Fruit fly (Drosophila melanogaster): ENCODE data around the gene Rsbp15.

The Rsbp15 gene

DNA sequence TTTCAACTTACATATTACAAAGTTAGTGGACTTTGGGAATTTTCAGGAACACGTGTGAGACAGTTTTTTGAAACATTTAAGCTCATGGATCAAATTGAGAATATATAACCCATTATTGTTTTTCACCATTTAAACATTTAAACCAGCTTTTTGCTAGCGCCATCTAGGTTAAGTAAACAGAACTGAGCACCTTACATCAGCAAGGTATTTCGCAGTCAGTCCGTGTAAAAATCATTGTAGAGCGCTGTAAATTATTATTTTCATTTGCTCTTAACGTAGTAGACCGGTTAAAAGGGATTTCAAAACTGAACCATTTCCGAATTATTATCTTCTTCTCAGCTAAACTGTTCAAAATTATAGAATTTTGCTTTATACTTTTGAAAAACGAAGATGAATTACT is at the start of gene Rsbp15:
Gene Rsbp15 (plus strand): TSS at position 295 of the 400 bp plus-strand sequence.
- TF ChIP-seq psq (optimal IDR thresholded peaks at IDR 0.05) (no peak), usp (GFP tag; optimal IDR thresholded peaks at IDR 0.05) (no peak)

DNA sequence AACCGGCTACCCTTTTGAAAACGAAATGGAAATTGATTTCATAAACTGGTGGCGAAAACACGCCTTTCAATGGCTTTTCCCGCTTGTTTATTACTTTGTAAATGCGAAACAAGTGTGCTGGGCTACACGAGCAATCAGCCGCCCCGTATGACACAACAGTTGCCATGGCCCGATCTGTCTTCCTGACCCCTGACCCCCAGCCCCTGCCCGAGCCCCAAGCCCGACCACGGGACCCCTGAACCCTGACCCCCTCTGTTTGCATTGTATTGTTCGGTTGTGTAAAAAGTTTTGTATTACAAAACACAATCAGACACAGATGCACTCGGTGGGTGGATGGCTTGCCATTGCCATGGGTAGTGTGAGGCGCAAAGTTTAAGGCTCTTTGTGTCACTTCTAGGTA is 36.6 kb upstream of the Rsbp15 start:
- TF ChIP-seq usp (GFP tag; optimal IDR thresholded peaks at IDR 0.05), result no peak

DNA sequence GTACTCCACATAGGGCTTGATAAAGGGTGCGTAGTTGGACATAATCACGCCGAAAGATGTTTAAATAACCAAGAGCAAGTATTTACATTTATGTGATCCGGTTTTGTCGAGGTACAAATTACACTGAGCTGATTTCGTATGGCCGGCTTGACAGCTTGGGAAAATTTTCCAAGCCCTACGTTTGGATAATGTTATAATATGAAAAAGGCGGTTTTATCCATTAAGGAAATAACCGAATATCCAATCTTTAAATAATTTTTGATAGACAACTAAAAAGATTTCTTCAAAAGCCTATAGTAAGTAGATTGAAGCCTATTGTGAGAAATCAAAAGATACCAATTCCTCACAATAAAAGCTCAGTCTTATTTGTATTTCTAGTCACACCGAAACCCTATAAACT is 27.3 kb upstream of the Rsbp15 start, which contains the start of the genes eIF3d2 and CG43450:
Gene eIF3d2 (minus strand): TSS at position 101 of the 400 bp plus-strand sequence.
Gene CG43450 (plus strand): TSS at position 384 of the 400 bp plus-strand sequence.
- TF ChIP-seq usp (GFP tag; optimal IDR thresholded peaks at IDR 0.05) (no peak), pan (optimal IDR thresholded peaks at IDR 0.05) (no peak), Dll (optimal IDR thresholded peaks at IDR 0.05) (no peak), CG8478 (optimal IDR thresholded peaks at IDR 0.05) (no peak), EcR (GFP tag; optimal IDR thresholded peaks at IDR 0.05) (no peak), psq (optimal IDR thresholded peaks at IDR 0.05) (no peak)

DNA sequence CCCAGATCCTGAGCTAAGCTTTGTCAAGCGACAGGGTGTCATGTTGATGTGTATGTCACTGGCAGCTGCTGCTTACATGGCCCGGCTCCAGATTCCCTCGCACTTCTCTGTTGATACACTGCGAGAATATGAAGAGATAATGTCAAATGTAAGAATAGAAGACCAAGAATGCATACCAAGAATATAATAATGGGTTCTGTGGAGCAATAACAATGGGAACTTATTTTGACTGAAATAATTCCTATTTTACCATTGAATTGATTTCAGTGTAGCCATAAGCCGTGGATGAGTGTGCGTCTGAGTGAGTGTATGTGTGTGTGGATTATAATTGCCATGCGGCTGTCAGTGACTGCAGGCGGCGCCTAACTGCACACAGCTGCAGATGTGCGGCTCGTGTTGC is 26.1 kb upstream of the Rsbp15 start:
- TF ChIP-seq psq (optimal IDR thresholded peaks at IDR 0.05) (no peak), pan (optimal IDR thresholded peaks at IDR 0.05) (no peak), usp (GFP tag; optimal IDR thresholded peaks at IDR 0.05) (no peak), EcR (GFP tag; optimal IDR thresholded peaks at IDR 0.05) (no peak), CG8478 (optimal IDR thresholded peaks at IDR 0.05) (no peak)

DNA sequence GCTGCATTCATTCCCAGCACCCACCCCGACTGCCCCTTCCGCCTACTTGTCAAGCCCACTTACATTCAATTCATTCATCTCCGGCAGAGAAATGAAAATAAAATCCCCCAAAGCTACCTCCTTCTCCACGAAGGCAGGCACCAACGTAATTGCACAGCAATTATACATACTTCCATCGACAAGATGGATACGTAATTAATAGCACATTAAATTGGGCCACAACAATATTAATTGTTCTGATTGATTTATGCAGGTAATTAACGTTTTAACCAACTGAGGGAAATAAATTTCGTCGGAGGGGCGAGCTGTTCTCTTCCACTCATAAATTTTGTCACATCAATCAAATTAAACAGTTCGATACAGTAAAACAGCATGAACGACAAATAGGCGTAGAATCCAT is 24.5 kb upstream of the Rsbp15 start, which contains the start of gene Adk1:
Gene Adk1 (plus strand): TSS at position 301 of the 400 bp plus-strand sequence.
- TF ChIP-seq Dll (optimal IDR thresholded peaks at IDR 0.05), result no peak
- no peak for TF ChIP-seq psq (optimal IDR thresholded peaks at IDR 0.05)
- no peak for TF ChIP-seq CG8478 (optimal IDR thresholded peaks at IDR 0.05)
- no peak for TF ChIP-seq usp (GFP tag; optimal IDR thresholded peaks at IDR 0.05)
- no peak for TF ChIP-seq pan (optimal IDR thresholded peaks at IDR 0.05)
- no peak for TF ChIP-seq EcR (GFP tag; optimal IDR thresholded peaks at IDR 0.05)

DNA sequence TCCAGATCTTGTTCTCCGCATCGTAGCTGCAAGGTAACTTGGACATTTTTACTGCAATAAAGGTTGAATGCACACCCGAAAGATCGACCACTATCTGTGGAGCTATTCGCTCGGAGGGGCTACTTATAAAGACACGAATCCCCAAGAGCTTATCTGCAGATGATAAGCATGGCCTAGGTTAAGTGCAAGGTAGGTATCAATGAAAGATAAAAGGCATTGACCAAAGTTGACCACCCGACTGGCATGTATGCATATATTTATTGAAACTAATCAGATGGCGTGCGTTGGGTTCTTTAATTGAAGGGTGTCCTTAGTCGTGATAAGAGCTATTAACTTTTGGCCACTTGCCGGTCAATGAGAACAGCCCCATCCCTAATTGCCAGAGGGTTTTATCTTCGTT is 11.9 kb upstream of the Rsbp15 start, which contains the start of gene CG4830:
Gene CG4830 (minus strand): TSS at position 101 of the 400 bp plus-strand sequence.
- TF ChIP-seq CG8478 (optimal IDR thresholded peaks at IDR 0.05), result no peak

DNA sequence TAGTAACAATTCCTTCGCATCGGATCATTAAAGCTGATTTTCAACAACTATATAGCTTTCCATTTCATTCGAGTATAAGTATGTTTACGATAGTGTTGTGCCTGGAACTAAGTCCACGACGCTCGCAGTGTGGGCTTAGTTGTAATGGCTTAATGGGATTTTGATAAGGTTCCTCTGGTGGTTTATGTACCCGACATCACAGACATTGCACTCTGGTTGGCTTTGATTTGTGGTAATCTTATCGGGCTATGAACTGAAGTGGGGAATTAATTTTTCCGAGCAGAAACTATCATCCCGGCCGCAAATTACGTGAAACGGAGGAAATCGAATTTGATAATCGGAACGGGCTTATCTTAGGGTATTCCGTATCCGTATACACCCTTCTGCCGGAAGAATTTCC is 10.6 kb upstream of the Rsbp15 start:
- TF ChIP-seq pan (optimal IDR thresholded peaks at IDR 0.05) (no peak), EcR (GFP tag; optimal IDR thresholded peaks at IDR 0.05) (no peak)

DNA sequence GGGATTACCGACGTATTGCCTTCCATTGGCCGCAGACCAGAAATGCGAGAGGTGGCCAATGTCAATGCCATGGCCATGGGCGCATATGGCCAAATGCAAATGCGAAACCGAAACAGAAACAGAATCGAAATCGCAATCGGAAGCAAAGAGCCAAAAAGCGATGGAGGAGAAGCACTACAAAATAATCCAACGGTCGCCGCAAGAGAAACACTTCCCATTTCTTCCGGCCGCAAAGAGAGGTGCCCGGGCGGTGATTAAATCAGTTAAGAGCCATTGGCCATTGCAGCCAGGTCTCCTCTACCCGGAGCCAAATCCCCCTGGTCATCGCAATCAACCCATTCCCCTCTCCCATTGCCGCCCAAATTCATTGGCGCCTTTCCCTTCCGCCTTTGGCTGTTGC is 8.0 kb upstream of the Rsbp15 start, which contains the start of gene CG14742:
Gene CG14742 (plus strand): TSS at position 301 of the 400 bp plus-strand sequence.
- TF ChIP-seq usp (GFP tag; optimal IDR thresholded peaks at IDR 0.05) (no peak), CG8478 (optimal IDR thresholded peaks at IDR 0.05) (no peak), psq (optimal IDR thresholded peaks at IDR 0.05) (no peak), Dll (optimal IDR thresholded peaks at IDR 0.05) (no peak), pan (optimal IDR thresholded peaks at IDR 0.05) (no peak), EcR (GFP tag; optimal IDR thresholded peaks at IDR 0.05) (no peak)

DNA sequence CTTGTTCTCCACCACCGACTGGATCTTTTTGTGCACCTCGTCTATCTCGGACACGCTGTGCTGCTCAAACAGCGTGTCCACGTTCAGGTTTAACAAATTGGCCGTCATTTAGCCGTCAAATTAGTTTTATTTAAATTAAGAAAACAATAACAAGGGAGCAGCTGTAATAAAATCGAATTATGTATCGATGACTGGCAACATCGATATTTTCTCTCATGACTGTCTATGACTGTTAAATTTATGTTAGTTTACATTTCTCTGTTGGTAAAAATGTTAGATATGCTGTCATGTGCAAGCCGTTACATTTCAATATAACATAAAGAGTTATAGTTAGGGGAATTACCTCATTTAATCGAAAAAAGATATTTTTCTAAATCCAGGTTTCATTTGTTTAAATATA is 2.7 kb upstream of the Rsbp15 start, which contains the start of gene Cog1:
Gene Cog1 (minus strand): TSS at position 190 of the 400 bp plus-strand sequence.
- TF ChIP-seq usp (GFP tag; optimal IDR thresholded peaks at IDR 0.05), result no peak
- no peak for TF ChIP-seq CG8478 (optimal IDR thresholded peaks at IDR 0.05)
- no peak for TF ChIP-seq EcR (GFP tag; optimal IDR thresholded peaks at IDR 0.05)

DNA sequence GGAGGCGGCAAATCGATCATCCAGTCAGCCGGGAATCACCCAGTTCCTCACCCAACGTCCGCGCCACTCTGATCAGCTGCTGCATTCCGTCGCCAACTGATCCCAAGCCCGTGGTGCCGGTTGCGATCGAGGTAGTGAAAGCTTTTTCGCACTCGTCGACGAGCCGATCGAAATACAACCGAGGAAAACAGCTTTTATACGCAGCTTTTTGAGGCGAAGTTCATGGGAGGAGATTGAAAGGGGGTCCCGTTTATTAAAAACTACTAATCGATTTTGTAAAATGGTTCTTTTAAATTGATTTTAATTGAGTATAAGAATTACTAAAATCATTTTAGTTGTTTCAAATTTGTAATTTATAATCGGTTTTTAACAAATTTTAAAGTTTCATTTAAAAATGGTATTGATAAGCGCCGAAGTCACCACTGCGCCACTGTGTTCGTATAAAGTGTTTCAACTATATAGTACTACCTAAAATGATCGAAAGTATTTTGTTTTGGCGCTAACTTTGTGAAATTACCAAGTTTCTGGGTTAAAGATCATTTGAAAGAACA is 746 bp upstream of the Rsbp15 start, which contains the start of gene CG4860:
Gene CG4860 (minus strand): TSS at position 99 of the 551 bp plus-strand sequence.
- TF ChIP-seq Dll (optimal IDR thresholded peaks at IDR 0.05) (no peak), pan (optimal IDR thresholded peaks at IDR 0.05) (no peak), psq (optimal IDR thresholded peaks at IDR 0.05) (no peak), CG8478 (optimal IDR thresholded peaks at IDR 0.05) (no peak), EcR (GFP tag; optimal IDR thresholded peaks at IDR 0.05) (no peak), usp (GFP tag; optimal IDR thresholded peaks at IDR 0.05) (no peak)

DNA sequence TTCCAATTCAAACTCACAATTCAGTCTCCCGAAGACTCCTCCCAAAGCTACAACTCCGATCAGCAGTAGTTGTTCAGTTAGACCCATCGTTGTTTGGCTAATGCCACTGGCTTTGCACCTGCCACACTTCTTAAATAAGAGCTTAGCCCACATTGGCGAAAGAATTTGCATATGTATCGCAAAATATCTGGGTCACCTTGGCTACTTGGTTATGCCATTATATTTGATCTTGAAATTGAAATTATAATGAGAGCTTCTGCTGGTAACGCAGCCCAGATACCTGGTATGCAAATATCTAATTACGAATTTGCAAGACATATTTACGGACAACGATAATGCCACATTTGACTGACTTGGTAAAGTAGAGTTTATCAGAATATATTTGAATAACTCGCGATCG is 2.7 kb downstream of the Rsbp15 start, which contains the start of gene CG17404:
Gene CG17404 (minus strand): TSS at position 101 of the 400 bp plus-strand sequence.
- TF ChIP-seq CG8478 (optimal IDR thresholded peaks at IDR 0.05) (no peak), EcR (GFP tag; optimal IDR thresholded peaks at IDR 0.05) (no peak), usp (GFP tag; optimal IDR thresholded peaks at IDR 0.05) (no peak), Dll (optimal IDR thresholded peaks at IDR 0.05) (no peak), pan (optimal IDR thresholded peaks at IDR 0.05) (no peak), psq (optimal IDR thresholded peaks at IDR 0.05) (no peak)

DNA sequence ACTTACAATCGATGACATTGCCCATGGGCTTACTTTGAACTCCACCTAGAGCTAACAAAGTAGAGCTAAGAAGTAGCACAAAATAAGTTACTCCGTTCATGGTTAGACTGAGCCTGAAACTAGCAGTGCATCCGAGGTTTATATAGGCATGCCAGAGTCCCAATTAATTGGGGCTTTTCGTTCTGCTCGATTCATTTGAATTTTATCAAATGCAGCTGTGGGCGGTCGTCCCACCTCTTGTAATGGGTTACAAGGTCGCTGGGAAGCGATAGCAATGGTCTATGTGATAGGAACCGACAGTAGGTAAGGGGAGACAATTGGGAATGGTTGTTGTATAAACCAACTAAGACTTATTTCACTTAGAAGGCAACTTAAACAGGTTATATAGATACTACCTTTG is 4.1 kb downstream of the Rsbp15 start, which contains the start of gene CG12256:
Gene CG12256 (minus strand): TSS at position 101 of the 400 bp plus-strand sequence.
- TF ChIP-seq EcR (GFP tag; optimal IDR thresholded peaks at IDR 0.05) (no peak), Dll (optimal IDR thresholded peaks at IDR 0.05) (no peak), CG8478 (optimal IDR thresholded peaks at IDR 0.05) (no peak), psq (optimal IDR thresholded peaks at IDR 0.05) (no peak), usp (GFP tag; optimal IDR thresholded peaks at IDR 0.05) (no peak), pan (optimal IDR thresholded peaks at IDR 0.05) (no peak)

DNA sequence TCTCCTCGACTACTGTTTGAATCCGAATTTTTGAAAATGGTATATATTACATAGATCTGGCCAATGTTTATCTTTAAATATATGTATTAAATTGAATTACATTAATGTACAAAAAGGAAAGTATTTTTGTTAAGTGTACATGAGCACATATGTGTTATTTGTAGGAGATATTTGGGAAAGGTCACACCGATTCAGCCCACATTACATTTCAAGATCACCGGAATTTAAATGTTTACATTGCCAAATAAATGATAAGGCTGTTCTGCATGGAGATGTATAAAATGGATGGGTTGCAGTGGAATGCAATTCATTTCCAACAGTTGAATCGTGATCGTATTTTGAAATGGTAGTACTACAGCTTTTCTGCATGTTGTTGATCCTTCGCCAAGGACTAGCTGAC is 6.9 kb downstream of the Rsbp15 start, which contains the start of gene CG3916:
Gene CG3916 (plus strand): TSS at position 301 of the 400 bp plus-strand sequence.
- TF ChIP-seq Dll (optimal IDR thresholded peaks at IDR 0.05) (no peak), usp (GFP tag; optimal IDR thresholded peaks at IDR 0.05) (no peak), CG8478 (optimal IDR thresholded peaks at IDR 0.05) (no peak), EcR (GFP tag; optimal IDR thresholded peaks at IDR 0.05) (no peak), psq (optimal IDR thresholded peaks at IDR 0.05) (no peak), pan (optimal IDR thresholded peaks at IDR 0.05) (no peak)
